Fruit fly (Drosophila melanogaster): ENCODE data around the gene CG14402.

DNA sequence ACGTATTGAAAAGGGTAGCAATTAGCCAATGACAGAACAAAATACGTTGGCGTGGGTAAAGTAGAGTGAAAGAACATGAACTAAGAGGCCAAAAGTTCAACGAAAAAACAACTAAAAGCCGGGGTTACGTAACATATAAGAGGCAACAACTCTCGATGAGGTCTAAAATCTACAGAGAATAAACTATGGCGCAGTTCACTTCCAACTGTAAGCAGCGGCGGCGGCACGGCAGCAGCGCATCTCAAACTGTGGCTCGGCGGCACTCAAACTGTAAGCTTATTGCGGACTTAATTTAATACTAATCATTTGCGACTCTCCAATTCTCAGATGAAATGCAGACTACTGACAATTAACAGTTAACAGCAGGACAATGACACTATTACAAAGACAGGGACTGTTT is 25.4 kb downstream of the CG14402 start:
- TF ChIP-seq Abd-B (GFP tag; optimal IDR thresholded peaks at IDR 0.05) (no peak), Dfd (GFP tag; optimal IDR thresholded peaks at IDR 0.05) (no peak), jim (GFP tag; optimal IDR thresholded peaks at IDR 0.05) (no peak), usp (GFP tag; optimal IDR thresholded peaks at IDR 0.05) (no peak)

Measured in whole organism, wandering third instar larva.